Worm (Caenorhabditis elegans) whole organism, midembryonic: ENCODE results near the gene lgc-13.

Experiments
- T22C8.4 ChIP-seq: fragments of 200-800 bp; sonication (Bioruptor generic); IDR thresholded peaks from 2 replicates; pipeline ENCODE4 v1.3.6; 2022; ENCODE audit warnings: missing genetic modification characterization, missing compliant biosample characterization
- flt-1 ChIP-seq: fragments of 200-800 bp; sonication (Bioruptor generic); IDR thresholded peaks from 2 replicates; pipeline ENCODE4 v1.3.6; 2022; ENCODE audit warnings: missing genetic modification characterization, missing compliant biosample characterization
- klf-2 ChIP-seq: fragments of 200-800 bp; sonication (Bioruptor generic); conservative IDR thresholded peaks from 2 replicates; pipeline ENCODE4 v1.3.6; 2022; ENCODE audit warnings: missing genetic modification reagents, missing genetic modification characterization, missing compliant biosample characterization
- med-1 ChIP-seq: sonication (generic microtip); optimal IDR thresholded peaks from 2 replicates; lab custom pipeline; 2017; ENCODE audit warnings: missing genetic modification characterization, mild to moderate bottlenecking, missing compliant biosample characterization, antibody characterized with exemption, missing genetic modification reagents; ENCODE audit not compliant: insufficient read depth
- ref-1 ChIP-seq: fragments of 200-800 bp; sonication (Bioruptor generic); conservative IDR thresholded peaks from 2 replicates; pipeline ENCODE4 v1.3.6; 2022; ENCODE audit warnings: missing genetic modification reagents, missing genetic modification characterization, missing compliant biosample characterization
- tab-1 ChIP-seq: fragments of 200-800 bp; sonication (Bioruptor generic); IDR thresholded peaks from 2 replicates; pipeline ENCODE4 v1.3.6; 2022; ENCODE audit warnings: missing genetic modification characterization, missing compliant biosample characterization
- ztf-23 ChIP-seq: fragments of 200-800 bp; sonication (Bioruptor generic); IDR thresholded peaks from 2 replicates; pipeline ENCODE4 v1.3.6; 2022; ENCODE audit warnings: missing genetic modification reagents, missing genetic modification characterization, missing compliant biosample characterization
- ztf-29 ChIP-seq: fragments of 200-800 bp; sonication (Bioruptor generic); IDR thresholded peaks from 2 replicates; pipeline ENCODE4 v1.3.6; 2022; ENCODE audit warnings: missing genetic modification reagents, missing genetic modification characterization, missing compliant biosample characterization

ce11 chrX:12105458-12105857 is 3.5 kb upstream of the lgc-13 start:
- TF ChIP-seq T22C8.4 (GFP tag; lab: Robert Waterston, UW), result no peak
- TF ChIP-seq tab-1 (GFP tag; lab: Robert Waterston, UW), result no peak
- TF ChIP-seq med-1, result no peak
- TF ChIP-seq ztf-23, result no peak
- no peak for TF ChIP-seq klf-2
- no peak for TF ChIP-seq ztf-29 (GFP tag; lab: Robert Waterston, UW)
- no peak for TF ChIP-seq ref-1
- TF ChIP-seq flt-1, result no peak
